Worm (Caenorhabditis elegans) whole organism, L3 larva: ENCODE data around the gene K03A11.6.

Experiments
- ZK546.5 ChIP-seq: sonication (generic microtip); optimal IDR thresholded peaks from 2 replicates; lab custom pipeline; 2017; ENCODE audit warnings: missing biosample characterization, missing genetic modification characterization
- egl-27 ChIP-seq: sonication (generic microtip); optimal IDR thresholded peaks from 4 replicates; lab custom pipeline; 2017; ENCODE audit warnings: missing biosample characterization, missing genetic modification reagents, missing genetic modification characterization
- fos-1 ChIP-seq: fragments of 150-350 bp; optimal IDR thresholded peaks from 2 replicates; lab custom pipeline; 2014; ENCODE audit warnings: missing biosample characterization, missing genetic modification characterization
- lin-39 ChIP-seq: fragments of 150-350 bp; optimal IDR thresholded peaks from 2 replicates; lab custom pipeline; 2018; ENCODE audit warnings: missing biosample characterization, missing genetic modification reagents, missing genetic modification characterization
- mdl-1 ChIP-seq: fragments of 150-350 bp; optimal IDR thresholded peaks from 2 replicates; lab custom pipeline; 2014; ENCODE audit warnings: missing biosample characterization, missing genetic modification characterization
- nhr-12 ChIP-seq: fragments of 150-350 bp; optimal IDR thresholded peaks from 2 replicates; lab custom pipeline; 2014; ENCODE audit warnings: missing biosample characterization, missing genetic modification characterization
- nhr-23 ChIP-seq: fragments of 150-350 bp; optimal IDR thresholded peaks from 2 replicates; lab custom pipeline; 2014; ENCODE audit warnings: missing biosample characterization, missing genetic modification reagents, missing genetic modification characterization
- pqm-1 ChIP-seq: fragments of 150-350 bp; optimal IDR thresholded peaks from 2 replicates; lab custom pipeline; 2017; ENCODE audit warnings: missing biosample characterization, missing genetic modification characterization, inconsistent platforms
- sea-2 ChIP-seq: fragments of 150-350 bp; sonication (generic microtip); optimal IDR thresholded peaks from 4 replicates; lab custom pipeline; 2014; ENCODE audit warnings: missing biosample characterization, missing genetic modification reagents, missing genetic modification characterization
- snpc-4 ChIP-seq: fragments of 150-350 bp; optimal IDR thresholded peaks from 2 replicates; lab custom pipeline; 2014; ENCODE audit warnings: missing biosample characterization, missing genetic modification characterization
- unc-39 ChIP-seq: sonication (generic microtip); optimal IDR thresholded peaks from 4 replicates; lab custom pipeline; 2017; ENCODE audit warnings: missing biosample characterization, missing genetic modification characterization
- unc-62 ChIP-seq: fragments of 150-350 bp; sonication (generic microtip); optimal IDR thresholded peaks from 4 replicates; lab custom pipeline; 2014; ENCODE audit warnings: missing biosample characterization, missing genetic modification reagents, missing genetic modification characterization
- ztf-11 ChIP-seq: fragments of 150-350 bp; optimal IDR thresholded peaks from 2 replicates; lab custom pipeline; 2014; ENCODE audit warnings: missing biosample characterization, missing genetic modification characterization

ce11 chrX:13048258-13048657 is 7.4 kb upstream of the K03A11.6 start, which contains the start of gene C53C7.3:
- TF ChIP-seq fos-1 = no peak
- TF ChIP-seq ZK546.5 (tag; lab: Kevin White, UChicago) = no peak
- no peak for TF ChIP-seq sea-2 (GFP tag; lab: Kevin White, UChicago)
- TF ChIP-seq egl-27 (tag; lab: Kevin White, UChicago) = no peak
- TF ChIP-seq unc-62 (GFP tag; lab: Kevin White, UChicago) = no peak
- TF ChIP-seq nhr-23 = no peak
- no peak for TF ChIP-seq unc-39 (tag; lab: Kevin White, UChicago)
- no peak for TF ChIP-seq lin-39 (tag; lab: Kevin White, UChicago)
- TF ChIP-seq nhr-12 = no peak
- no peak for TF ChIP-seq mdl-1 (tag; lab: Kevin White, UChicago)
- no peak for TF ChIP-seq snpc-4 (tag; lab: Kevin White, UChicago)
- no peak for TF ChIP-seq pqm-1 (tag; lab: Kevin White, UChicago)
- TF ChIP-seq ztf-11 (tag; lab: Kevin White, UChicago) = no peak
